Worm (Caenorhabditis elegans) whole organism, L4 larva: ENCODE results near the gene R03D7.15.

Source experiments
- F49E8.2 ChIP-seq: sonication (generic microtip); optimal IDR thresholded peaks from 2 replicates; lab custom pipeline; 2016; ENCODE audit warnings: missing compliant biosample characterization, mild to moderate bottlenecking, missing genetic modification characterization, borderline replicate concordance
- ceh-28 ChIP-seq: fragments of 150-350 bp; optimal IDR thresholded peaks from 2 replicates; lab custom pipeline; 2014; ENCODE audit warnings: missing biosample characterization, missing genetic modification reagents, missing genetic modification characterization
- dmd-9 ChIP-seq: fragments of 200-800 bp; sonication (Bioruptor generic); IDR thresholded peaks from 2 replicates; pipeline ENCODE4 v1.3.6; 2022; ENCODE audit warnings: missing genetic modification reagents, missing genetic modification characterization, missing compliant biosample characterization
- jun-1 ChIP-seq: fragments of 150-350 bp; optimal IDR thresholded peaks from 2 replicates; lab custom pipeline; 2014; ENCODE audit warnings: missing biosample characterization, missing genetic modification reagents, missing genetic modification characterization
- mep-1 ChIP-seq: fragments of 150-350 bp; sonication (generic microtip); optimal IDR thresholded peaks from 3 replicates; lab custom pipeline; 2014; ENCODE audit warnings: missing biosample characterization, missing genetic modification characterization
- nhr-42 ChIP-seq: fragments of 200-800 bp; sonication (Bioruptor generic); IDR thresholded peaks from 2 replicates; pipeline ENCODE4 v1.3.6; 2022; ENCODE audit warnings: missing genetic modification characterization, missing compliant biosample characterization
- set-16 ChIP-seq: fragments of 200-800 bp; sonication (Bioruptor generic); IDR thresholded peaks from 2 replicates; pipeline ENCODE4 v1.3.6; 2022; ENCODE audit warnings: missing genetic modification reagents, missing genetic modification characterization, missing compliant biosample characterization
- unc-62 ChIP-seq, 3 experiments: fragments of 150-350 bp in 1 of 3; sonication (generic microtip); optimal IDR thresholded peaks in 2 of 3; peaks in 1 of 3; 1 replicate in 1 of 3; 2 replicates in 2 of 3; lab custom pipeline; 2014 to 2017; ENCODE audit warnings: missing biosample characterization in 3 of 3, missing genetic modification characterization in 3 of 3, missing genetic modification reagents in 3 of 3, missing genotype in 1 of 3
- ztf-11 ChIP-seq: fragments of 150-350 bp; optimal IDR thresholded peaks from 2 replicates; lab custom pipeline; 2014; ENCODE audit warnings: missing biosample characterization, missing genetic modification characterization

DNA sequence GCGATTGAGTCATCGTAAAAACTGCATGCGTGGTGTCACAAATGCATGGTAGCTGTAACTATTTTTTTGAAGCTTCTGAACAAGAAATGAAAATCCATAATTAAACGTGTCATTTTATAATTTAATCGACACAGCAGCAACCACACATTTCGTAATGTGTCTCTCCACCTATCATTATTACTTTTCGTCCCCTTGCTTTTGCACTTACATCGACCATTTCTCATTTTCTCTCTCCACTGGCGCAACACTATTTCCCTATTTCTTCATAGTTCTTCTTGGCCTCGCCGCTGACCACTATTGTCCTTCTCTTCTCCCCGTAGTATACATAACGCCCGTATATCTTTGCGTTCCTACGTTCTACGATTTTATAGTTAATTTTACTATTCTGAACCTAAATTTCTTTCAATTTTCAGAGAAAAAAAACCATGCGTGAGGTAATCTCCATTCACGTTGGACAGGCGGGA lies 23.7 kb upstream of the R03D7.15 start, which contains the start of gene tba-4:
- no peak for TF ChIP-seq jun-1 (tag; lab: Kevin White, UChicago)
- TF ChIP-seq F49E8.2 (tag; lab: Kevin White, UChicago) = no peak
- no peak for TF ChIP-seq mep-1
- no peak for TF ChIP-seq unc-62 (GFP tag; optimal IDR thresholded peaks at IDR 0.05 in 1 of 2; lab: Kevin White, UChicago)
- no peak for TF ChIP-seq unc-62 (tag; optimal IDR thresholded peaks at IDR 0.05; lab: Kevin White, UChicago)
- TF ChIP-seq ztf-11 = no peak
- no peak for TF ChIP-seq nhr-42 (GFP tag; lab: Robert Waterston, UW)
- no peak for TF ChIP-seq ceh-28 (tag; lab: Kevin White, UChicago)
- TF ChIP-seq dmd-9 = no peak
- TF ChIP-seq set-16 (GFP tag; lab: Robert Waterston, UW) = no peak
